Worm (Caenorhabditis elegans): ENCODE data around the gene eef-1A.2.

- no peak for TF ChIP-seq him-1 (tag; optimal IDR thresholded peaks at IDR 0.05)
- no peak for TF ChIP-seq W03F9.2 (tag; optimal IDR thresholded peaks at IDR 0.05)
- no peak for TF ChIP-seq dao-5 (tag; optimal IDR thresholded peaks at IDR 0.05)
These were observed 23.1 kb upstream of the eef-1A.2 start for ce11 chrX:7800370-7800769.

Data from whole organism, L4/young adult.